Worm (Caenorhabditis elegans) whole organism, mixed stage, embryonic: ENCODE data around the gene Y43C5B.3.

Source experiments
- ceh-43 ChIP-seq: fragments of 200-800 bp; sonication (Bioruptor generic); optimal IDR thresholded peaks from 2 replicates; lab custom pipeline; 2018; ENCODE audit warnings: mild to moderate bottlenecking, missing genetic modification characterization, moderate library complexity, missing compliant biosample characterization
- ces-1 ChIP-seq: fragments of 150-350 bp; optimal IDR thresholded peaks from 2 replicates; lab custom pipeline; 2014; ENCODE audit warnings: missing biosample characterization, missing genetic modification reagents, missing genetic modification characterization
- elt-1 ChIP-seq: sonication (generic microtip); optimal IDR thresholded peaks from 2 replicates; lab custom pipeline; 2017; ENCODE audit warnings: missing genetic modification characterization, mild to moderate bottlenecking, missing compliant biosample characterization, antibody characterized with exemption, moderate library complexity, borderline replicate concordance; ENCODE audit not compliant: insufficient read depth
- elt-3 ChIP-seq: fragments of 150-350 bp; optimal IDR thresholded peaks from 2 replicates; lab custom pipeline; 2014; ENCODE audit warnings: missing biosample characterization, missing genetic modification characterization
- flh-1 ChIP-seq: fragments of 200-800 bp; sonication (Bioruptor generic); optimal IDR thresholded peaks from 2 replicates; lab custom pipeline; 2018; ENCODE audit warnings: mild to moderate bottlenecking, missing genetic modification characterization, moderate library complexity, missing compliant biosample characterization
- lin-13 ChIP-seq: fragments of 150-350 bp; optimal IDR thresholded peaks from 2 replicates; lab custom pipeline; 2014; ENCODE audit warnings: missing biosample characterization, missing genetic modification characterization
- nhr-237 ChIP-seq: fragments of 150-350 bp; optimal IDR thresholded peaks from 2 replicates; lab custom pipeline; 2014; ENCODE audit warnings: missing biosample characterization, missing genetic modification characterization
- nhr-28 ChIP-seq: fragments of 150-350 bp; optimal IDR thresholded peaks from 2 replicates; lab custom pipeline; 2014; ENCODE audit warnings: missing biosample characterization, missing genetic modification characterization
- pha-4 ChIP-seq: fragments of 150-350 bp; optimal IDR thresholded peaks from 2 replicates; lab custom pipeline; 2018; ENCODE audit warnings: missing biosample characterization, missing genetic modification reagents, missing genetic modification characterization
- snpc-4 ChIP-seq: fragments of 150-350 bp; optimal IDR thresholded peaks from 2 replicates; lab custom pipeline; 2014; ENCODE audit warnings: missing biosample characterization, missing genetic modification characterization
- unc-120 ChIP-seq: sonication (generic microtip); optimal IDR thresholded peaks from 2 replicates; lab custom pipeline; 2017; ENCODE audit warnings: missing genetic modification characterization, missing compliant biosample characterization; ENCODE audit not compliant: poor library complexity, severe bottlenecking
- unc-62 ChIP-seq: fragments of 150-350 bp; optimal IDR thresholded peaks from 2 replicates; lab custom pipeline; 2014; ENCODE audit warnings: missing biosample characterization, missing genetic modification reagents, missing genetic modification characterization
- ztf-11 ChIP-seq: fragments of 150-350 bp; optimal IDR thresholded peaks from 2 replicates; lab custom pipeline; 2014; ENCODE audit warnings: missing biosample characterization, missing genetic modification characterization

- TF ChIP-seq elt-3 (tag; lab: Kevin White, UChicago) (no peak), nhr-28 (no peak), ceh-43 (GFP tag; lab: Kevin White, UChicago) (no peak), flh-1 (no peak), pha-4 (no peak), ztf-11 (tag; lab: Kevin White, UChicago) (no peak), nhr-237 (tag; lab: Kevin White, UChicago) (no peak), lin-13 (tag; lab: Kevin White, UChicago) (no peak), snpc-4 (tag; lab: Kevin White, UChicago) (no peak), elt-1 (tag; lab: Kevin White, UChicago) (no peak), unc-62 (GFP tag; lab: Kevin White, UChicago) (no peak), unc-120 (tag; lab: Kevin White, UChicago) (no peak), ces-1 (GFP tag; lab: Kevin White, UChicago) (no peak)
These were observed 46.0 kb upstream of the Y43C5B.3 start for ce11 chrIV:10304383-10304782.
